In the genomic region with DNA sequence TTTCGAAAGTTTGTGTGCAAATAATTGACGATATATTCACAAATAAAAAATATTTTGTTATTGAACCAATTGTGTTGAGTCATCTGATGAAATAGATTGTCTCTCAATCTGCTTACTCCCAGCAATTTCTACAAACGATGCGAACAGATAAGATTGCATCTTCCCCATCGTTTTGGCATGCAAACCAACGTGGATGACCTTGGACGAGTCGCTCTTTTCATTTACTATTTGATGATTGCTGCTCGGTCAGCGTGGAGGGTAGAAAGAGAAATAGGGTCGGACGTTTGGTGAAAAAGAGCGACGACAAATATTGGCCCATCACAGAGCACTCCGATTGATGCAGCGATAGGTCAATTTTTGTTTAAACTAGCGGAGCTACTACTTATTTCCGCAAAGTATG, we compare ENCODE assay signal across 4 worm cellular contexts.
TF ChIP-seq lines count a peak whose summit lies in the region.

No protein-coding gene starts in this region.

TF ChIP-seq in whole organism, L2 larva, 48 proteins besides CTCF, POLR2A, EP300 and RAD21 (continues in another document):
- TF ChIP-seq C34F6.9 (tag; optimal IDR thresholded peaks at IDR 0.05; lab: Kevin White, UChicago) (peak; percentile 53), peb-1 (tag; optimal IDR thresholded peaks at IDR 0.05; lab: Kevin White, UChicago) (no peak), sem-4 (tag; optimal IDR thresholded peaks at IDR 0.05; lab: Kevin White, UChicago) (peak; percentile 9), ztf-11 (tag; optimal IDR thresholded peaks at IDR 0.05; lab: Kevin White, UChicago) (no peak), snpc-4 (tag; optimal IDR thresholded peaks at IDR 0.05; lab: Kevin White, UChicago) (no peak), elt-1 (tag; optimal IDR thresholded peaks at IDR 0.05; lab: Kevin White, UChicago) (peak; percentile 77), aly-2 (tag; optimal IDR thresholded peaks at IDR 0.05; lab: Kevin White, UChicago) (no peak), egl-27 (tag; optimal IDR thresholded peaks at IDR 0.05; lab: Kevin White, UChicago) (peak; percentile 55), dmd-4 (tag; optimal IDR thresholded peaks at IDR 0.05; lab: Kevin White, UChicago) (no peak), sma-3 (GFP tag; optimal IDR thresholded peaks at IDR 0.05; lab: Kevin White, UChicago) (peak; percentile 44), skn-1 (tag; optimal IDR thresholded peaks at IDR 0.05; lab: Kevin White, UChicago) (no peak), nhr-77 (tag; optimal IDR thresholded peaks at IDR 0.05; lab: Kevin White, UChicago) (no peak), alr-1 (tag; optimal IDR thresholded peaks at IDR 0.05; lab: Kevin White, UChicago) (no peak), unc-62 (GFP tag; optimal IDR thresholded peaks at IDR 0.05; lab: Kevin White, UChicago) (no peak), lsy-2 (tag; optimal IDR thresholded peaks at IDR 0.05; lab: Kevin White, UChicago) (peak in 1 of 2 experiments; percentile 56), nhr-23 (tag; optimal IDR thresholded peaks at IDR 0.05; lab: Kevin White, UChicago) (peak; percentile 51), R02D3.7 (tag; optimal IDR thresholded peaks at IDR 0.05; lab: Kevin White, UChicago) (no peak), mdl-1 (tag; optimal IDR thresholded peaks at IDR 0.05; lab: Kevin White, UChicago) (peak in 1 of 2 experiments; percentile 26), mab-5 (tag; optimal IDR thresholded peaks at IDR 0.05; lab: Kevin White, UChicago) (no peak), mbf-1 (tag; optimal IDR thresholded peaks at IDR 0.05; lab: Kevin White, UChicago) (no peak), ztf-1 (GFP tag; conservative IDR thresholded peaks at IDR 0.05; lab: Robert Waterston, UW) (no peak), elt-3 (tag; optimal IDR thresholded peaks at IDR 0.05; lab: Kevin White, UChicago) (no peak), zag-1 (tag; optimal IDR thresholded peaks at IDR 0.05; lab: Kevin White, UChicago) (no peak)

TF ChIP-seq in whole organism, L4 larva, 104 proteins besides CTCF, POLR2A, EP300 and RAD21 (continues in another document):
- TF ChIP-seq zag-1 (tag; optimal IDR thresholded peaks at IDR 0.05; lab: Kevin White, UChicago) (no peak), dve-1 (tag; optimal IDR thresholded peaks at IDR 0.05; lab: Kevin White, UChicago; ENCODE audit: insufficient read depth) (peak; percentile 37), nhr-28 (tag; optimal IDR thresholded peaks at IDR 0.05; lab: Kevin White, UChicago) (peak; percentile 78), nhr-6 (tag; optimal IDR thresholded peaks at IDR 0.05; lab: Kevin White, UChicago) (peak; percentile 71), T26A8.4 (GFP tag; IDR thresholded peaks at IDR 0.05; lab: Robert Waterston, UW) (peak; percentile 31; the same call in 1 of the 2 replicates), mes-2 (tag; optimal IDR thresholded peaks at IDR 0.05; lab: Kevin White, UChicago; ENCODE audit: poor library complexity, severe bottlenecking) (peak; percentile 59), T20F7.1 (GFP tag; optimal IDR thresholded peaks at IDR 0.05; lab: Kevin White, UChicago) (no peak), hlh-30 (tag; optimal IDR thresholded peaks at IDR 0.05; lab: Kevin White, UChicago; ENCODE audit: insufficient read depth) (peak; percentile 50), lin-29 (GFP tag; IDR thresholded peaks at IDR 0.05; lab: Robert Waterston, UW) (no peak), nhr-25 (tag; optimal IDR thresholded peaks at IDR 0.05; lab: Kevin White, UChicago; ENCODE audit: borderline replicate concordance, insufficient read depth) (peak; percentile 35), ZK546.5 (tag; optimal IDR thresholded peaks at IDR 0.05; lab: Kevin White, UChicago) (no peak), mdl-1 (tag; optimal IDR thresholded peaks at IDR 0.05; lab: Kevin White, UChicago) (peak in 1 of 2 experiments; percentile 63), nhr-77 (tag; optimal IDR thresholded peaks at IDR 0.05; lab: Kevin White, UChicago) (peak; percentile 18), hlh-11 (tag; optimal IDR thresholded peaks at IDR 0.05; lab: Kevin White, UChicago) (peak; percentile 60), dmd-8 (GFP tag; IDR thresholded peaks at IDR 0.05; lab: Robert Waterston, UW) (no peak), ctbp-1 (GFP tag; IDR thresholded peaks at IDR 0.05; lab: Robert Waterston, UW) (no peak), mxl-3 (GFP tag; optimal IDR thresholded peaks at IDR 0.05; lab: Kevin White, UChicago) (peak; percentile 70), aly-2 (tag; optimal IDR thresholded peaks at IDR 0.05; lab: Kevin White, UChicago) (peak; percentile 89), zip-2 (tag; optimal IDR thresholded peaks at IDR 0.05; lab: Kevin White, UChicago) (peak; percentile 50), mep-1 (tag; optimal IDR thresholded peaks at IDR 0.05; lab: Kevin White, UChicago) (peak; percentile 75), rbr-2 (tag; optimal IDR thresholded peaks at IDR 0.05; lab: Kevin White, UChicago) (peak; percentile 20)

TF ChIP-seq in whole organism, late embryonic, 69 proteins besides CTCF, POLR2A, EP300 and RAD21:
- TF ChIP-seq ama-1 (optimal IDR thresholded peaks at IDR 0.05; lab: Kevin White, UChicago), result peak; percentile 63
- peak; percentile 21 for TF ChIP-seq tbx-2 (tag; optimal IDR thresholded peaks at IDR 0.05; lab: Kevin White, UChicago)
- TF ChIP-seq pat-9 (tag; optimal IDR thresholded peaks at IDR 0.05; lab: Kevin White, UChicago), result no peak
- peak; percentile 46 for TF ChIP-seq ceh-34 (tag; optimal IDR thresholded peaks at IDR 0.05; lab: Kevin White, UChicago)
- TF ChIP-seq dve-1 (tag; optimal IDR thresholded peaks at IDR 0.05; lab: Kevin White, UChicago), result peak; percentile 24
- no peak for TF ChIP-seq nhr-232 (tag; optimal IDR thresholded peaks at IDR 0.05; lab: Kevin White, UChicago)
- TF ChIP-seq rnt-1 (tag; optimal IDR thresholded peaks at IDR 0.05; lab: Kevin White, UChicago), result peak; percentile 18
- TF ChIP-seq elt-2 (tag; optimal IDR thresholded peaks at IDR 0.05; lab: Kevin White, UChicago), result peak; percentile 44
- peak; percentile 66 for TF ChIP-seq nfya-1 (tag; optimal IDR thresholded peaks at IDR 0.05; lab: Kevin White, UChicago)

TF ChIP-seq in whole organism, mixed stage, embryonic, 35 proteins besides CTCF, POLR2A, EP300 and RAD21:
- TF ChIP-seq nhr-2 (tag; optimal IDR thresholded peaks at IDR 0.05; lab: Kevin White, UChicago), result peak; percentile 82
- peak; percentile 36 for TF ChIP-seq ham-2 (GFP tag; optimal IDR thresholded peaks at IDR 0.05; lab: Kevin White, UChicago)
- TF ChIP-seq flh-1 (GFP tag; optimal IDR thresholded peaks at IDR 0.05; lab: Kevin White, UChicago), result no peak
- TF ChIP-seq pha-4 (tag; optimal IDR thresholded peaks at IDR 0.05; lab: Kevin White, UChicago), result peak; percentile 20
- no peak for TF ChIP-seq ceh-43 (GFP tag; optimal IDR thresholded peaks at IDR 0.05; lab: Kevin White, UChicago)
- no peak for TF ChIP-seq zip-8 (tag; optimal IDR thresholded peaks at IDR 0.05; lab: Kevin White, UChicago)
- TF ChIP-seq mep-1 (tag; optimal IDR thresholded peaks at IDR 0.05; lab: Kevin White, UChicago), result no peak
- no peak for TF ChIP-seq cnd-1 (tag; optimal IDR thresholded peaks at IDR 0.05; lab: Kevin White, UChicago)
- peak; percentile 47 for TF ChIP-seq hlh-1 (tag; optimal IDR thresholded peaks at IDR 0.05; lab: Kevin White, UChicago)
- peak; percentile 90 for TF ChIP-seq elt-1 (tag; optimal IDR thresholded peaks at IDR 0.05; lab: Kevin White, UChicago; ENCODE audit: borderline replicate concordance, insufficient read depth)
- TF ChIP-seq unc-120 (tag; optimal IDR thresholded peaks at IDR 0.05; lab: Kevin White, UChicago; ENCODE audit: poor library complexity, severe bottlenecking), result peak; percentile 34
- TF ChIP-seq unc-62 (GFP tag; optimal IDR thresholded peaks at IDR 0.05; lab: Kevin White, UChicago), result peak; percentile 47
- TF ChIP-seq ceh-83 (GFP tag; optimal IDR thresholded peaks at IDR 0.05; lab: Kevin White, UChicago), result no peak
